Worm (Caenorhabditis elegans): ENCODE measurements around the gene Y41D4B.15.

Gene Y41D4B.15

DNA sequence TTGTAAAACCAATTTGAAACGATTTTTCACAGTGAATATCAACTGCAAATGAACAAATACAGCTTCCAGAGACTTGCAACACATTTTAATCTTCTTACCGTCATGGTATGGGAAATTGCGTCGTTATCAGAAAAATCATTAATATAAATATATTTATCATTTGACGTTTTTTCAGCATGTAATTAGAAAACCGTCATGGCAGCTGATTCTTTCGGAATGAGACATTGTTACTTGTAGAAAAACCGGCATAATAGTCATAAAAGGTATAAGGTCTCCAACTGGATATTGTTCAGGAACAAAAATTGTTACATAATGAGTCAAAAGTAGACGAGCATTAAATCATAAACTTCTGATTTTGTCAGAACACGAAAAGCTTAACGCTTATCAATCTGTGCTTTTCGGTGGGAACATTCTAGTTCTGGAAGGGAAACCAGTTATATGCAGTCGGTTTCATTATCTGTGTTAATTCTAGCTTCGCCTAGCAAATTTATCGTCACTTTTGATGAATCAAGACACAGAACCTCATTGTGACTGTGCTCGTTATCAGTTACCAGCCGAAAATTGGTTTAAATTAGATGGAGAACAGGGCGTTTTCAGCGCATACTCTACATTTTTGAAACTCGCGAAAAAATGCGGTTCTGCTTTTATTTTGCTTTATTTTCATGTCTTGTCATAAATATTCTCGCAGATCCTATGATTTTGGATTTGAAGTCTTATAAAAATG is 10.5 kb upstream of the Y41D4B.15 start, which contains the start of gene C34H4.2:
TSS of gene C34H4.2 (plus strand) at position 558 of the 724 bp plus-strand sequence.
- no peak for TF ChIP-seq ama-1 (optimal IDR thresholded peaks at IDR 0.05)
- no peak for TF ChIP-seq pha-4 (tag; optimal IDR thresholded peaks at IDR 0.05)
- TF ChIP-seq ceh-19 (GFP tag; optimal IDR thresholded peaks at IDR 0.05): no peak
- no peak for TF ChIP-seq C08G9.2 (tag; optimal IDR thresholded peaks at IDR 0.05)
- TF ChIP-seq hlh-8 (tag; optimal IDR thresholded peaks at IDR 0.05): no peak

DNA sequence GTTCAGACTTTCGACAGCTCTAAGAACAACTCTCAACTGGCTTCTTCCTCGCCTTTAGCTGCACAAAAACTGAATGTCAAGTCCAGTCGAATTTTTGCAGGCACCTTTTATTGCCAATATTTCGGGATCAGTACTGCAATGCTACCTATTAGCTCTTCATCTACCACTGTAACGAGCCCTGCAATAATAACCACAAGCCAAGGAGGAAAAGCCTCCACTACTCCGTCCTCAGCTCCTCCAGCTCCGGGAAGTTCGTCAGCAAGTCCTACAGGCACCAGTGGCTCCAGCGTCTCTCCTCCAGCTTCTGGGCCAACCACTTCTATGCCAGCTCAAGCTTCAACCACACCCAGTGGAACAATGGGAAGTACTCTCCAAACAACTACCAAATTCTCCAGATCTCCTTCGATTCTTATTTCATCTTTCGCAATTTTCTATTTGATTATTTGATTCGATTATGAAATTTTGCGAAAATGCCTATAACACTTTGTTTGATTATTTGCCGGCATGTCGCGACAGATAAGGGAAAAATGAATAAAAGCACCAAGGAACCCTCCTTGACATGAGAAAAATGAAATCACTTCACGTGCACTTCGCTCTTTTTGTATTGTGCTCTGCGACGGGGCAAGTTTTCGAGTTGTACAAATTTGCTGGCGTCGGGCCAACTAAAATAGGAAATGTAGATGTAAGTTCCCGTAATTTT is 8.7 kb upstream of the Y41D4B.15 start, which contains the start of gene C34H4.1:
TSS of gene C34H4.1 (plus strand) at position 559 of the 700 bp plus-strand sequence.
- TF ChIP-seq sox-4 (tag; optimal IDR thresholded peaks at IDR 0.05) (no peak), pqm-1 (tag; optimal IDR thresholded peaks at IDR 0.05) (no peak), T23F11.4 (GFP tag; optimal IDR thresholded peaks at IDR 0.05) (no peak), sox-2 (GFP tag; IDR thresholded peaks at IDR 0.05) (no peak), ceh-14 (tag; optimal IDR thresholded peaks at IDR 0.05) (no peak), hlh-30 (tag; optimal IDR thresholded peaks at IDR 0.05; ENCODE audit: insufficient read depth) (no peak), nfya-1 (tag; optimal IDR thresholded peaks at IDR 0.05) (no peak), madf-2 (tag; optimal IDR thresholded peaks at IDR 0.05) (no peak), ceh-48 (tag; optimal IDR thresholded peaks at IDR 0.05) (no peak), che-1 (tag; optimal IDR thresholded peaks at IDR 0.05) (no peak), lin-11 (tag; optimal IDR thresholded peaks at IDR 0.05) (no peak), odd-2 (tag; optimal IDR thresholded peaks at IDR 0.05) (no peak), pha-4 (tag; optimal IDR thresholded peaks at IDR 0.05) (no peak), ceh-30 (tag; optimal IDR thresholded peaks at IDR 0.05) (no peak)

DNA sequence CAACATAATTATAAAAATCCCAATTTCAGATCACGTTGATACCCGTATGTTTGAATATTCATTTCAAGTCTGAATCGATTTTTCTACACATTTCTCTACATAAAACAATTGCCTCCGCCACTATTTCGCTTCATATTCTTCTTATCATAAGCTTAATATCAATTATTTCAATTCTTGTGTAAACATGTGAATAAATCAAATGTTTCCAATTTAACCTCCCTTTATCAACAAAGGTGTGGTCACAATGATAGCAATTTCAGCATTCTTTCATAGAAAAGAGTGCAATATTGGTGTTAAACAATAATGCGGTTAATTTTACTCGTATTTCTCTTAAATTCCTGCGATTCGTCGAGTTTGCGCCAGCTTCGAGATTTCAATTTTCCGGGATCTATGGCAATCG is 4.0 kb upstream of the Y41D4B.15 start, which contains the start of gene Y41D4B.17:
TSS of gene Y41D4B.17 (plus strand) at position 174 of the 400 bp plus-strand sequence.
- TF ChIP-seq pat-9 (tag; optimal IDR thresholded peaks at IDR 0.05): no peak
- no peak for TF ChIP-seq hlh-30 (tag; optimal IDR thresholded peaks at IDR 0.05; ENCODE audit: insufficient read depth)
- no peak for TF ChIP-seq ceh-30 (tag; optimal IDR thresholded peaks at IDR 0.05)
- TF ChIP-seq unc-86 (tag; optimal IDR thresholded peaks at IDR 0.05): no peak
- no peak for TF ChIP-seq dmd-4 (tag; optimal IDR thresholded peaks at IDR 0.05; ENCODE audit: borderline replicate concordance)
- no peak for TF ChIP-seq syd-9 (tag; optimal IDR thresholded peaks at IDR 0.05)

DNA sequence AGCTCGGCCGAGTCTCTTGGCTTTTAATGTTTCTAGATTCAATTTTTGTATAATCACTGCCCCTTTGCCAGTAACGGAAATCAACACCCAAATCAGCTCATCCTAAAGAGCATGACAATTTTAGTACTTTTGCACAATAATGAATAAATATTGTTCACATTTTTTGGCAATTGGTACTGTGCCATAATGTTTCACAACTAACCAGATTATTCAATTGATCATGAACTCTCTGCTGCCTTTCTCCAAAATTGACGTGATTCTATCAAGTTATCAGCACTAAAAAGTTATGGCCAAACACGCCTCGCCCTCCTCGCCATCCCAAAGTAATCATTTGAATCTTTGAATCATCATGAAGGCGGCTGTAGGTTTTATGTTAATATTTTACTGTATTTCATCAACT is 2.0 kb upstream of the Y41D4B.15 start, which contains the start of gene hpo-6:
TSS of gene hpo-6 (plus strand) at position 301 of the 400 bp plus-strand sequence.
- TF ChIP-seq unc-55 (GFP tag; optimal IDR thresholded peaks at IDR 0.05) (no peak), gmeb-2 (tag; optimal IDR thresholded peaks at IDR 0.05) (no peak), ahr-1 (tag; optimal IDR thresholded peaks at IDR 0.05) (no peak), madf-2 (tag; optimal IDR thresholded peaks at IDR 0.05) (no peak), K02D7.2 (tag; optimal IDR thresholded peaks at IDR 0.05) (no peak), pat-9 (tag; optimal IDR thresholded peaks at IDR 0.05) (no peak), ets-4 (tag; optimal IDR thresholded peaks at IDR 0.05) (no peak), hlh-6 (tag; optimal IDR thresholded peaks at IDR 0.05) (no peak), ceh-14 (tag; optimal IDR thresholded peaks at IDR 0.05) (no peak), pqm-1 (tag; optimal IDR thresholded peaks at IDR 0.05) (no peak), ttx-3 (tag; optimal IDR thresholded peaks at IDR 0.05) (no peak), pax-1 (tag; optimal IDR thresholded peaks at IDR 0.05) (no peak), ceh-34 (tag; optimal IDR thresholded peaks at IDR 0.05) (no peak), elt-2 (tag; optimal IDR thresholded peaks at IDR 0.05) (no peak), nhr-11 (tag; optimal IDR thresholded peaks at IDR 0.05) (no peak)
